Fruit fly (Drosophila melanogaster) whole organism, embryonic: ENCODE data around the gene HSPBAP1.

ENCODE experiments used
- Bgb ChIP-seq: fragments of 200-800 bp; sonication (Bioruptor generic); IDR thresholded peaks from 2 replicates; pipeline ENCODE4 v1.3.6; 2022; ENCODE audit warnings: missing biosample characterization, missing genetic modification characterization; ENCODE audit not compliant: partially characterized antibody
- CG10274 ChIP-seq: fragments of 200-800 bp; sonication (Bioruptor generic); optimal IDR thresholded peaks from 3 replicates; lab custom pipeline; 2017; ENCODE audit warnings: missing biosample characterization, mild to moderate bottlenecking, missing genetic modification characterization
- CG11504 ChIP-seq: fragments of 200-800 bp; sonication (Bioruptor generic); optimal IDR thresholded peaks from 3 replicates; lab custom pipeline; 2019; ENCODE audit warnings: missing biosample characterization, mild to moderate bottlenecking, missing genetic modification characterization, moderate library complexity
- CG14441 ChIP-seq: fragments of 200-800 bp; sonication (Bioruptor generic); IDR thresholded peaks from 2 replicates; pipeline ENCODE4 v1.3.6; 2022; ENCODE audit warnings: missing biosample characterization, missing genetic modification characterization
- CG15011 ChIP-seq: fragments of 200-800 bp; sonication (Bioruptor generic); optimal IDR thresholded peaks from 3 replicates; lab custom pipeline; 2018; ENCODE audit warnings: missing biosample characterization, mild to moderate bottlenecking, missing genetic modification characterization
- CG16815 ChIP-seq: fragments of 200-800 bp; sonication (Bioruptor generic); optimal IDR thresholded peaks from 3 replicates; lab custom pipeline; 2017; ENCODE audit warnings: missing biosample characterization, mild to moderate bottlenecking, missing genetic modification characterization
- CG17186 ChIP-seq: fragments of 200-800 bp; sonication (Bioruptor generic); optimal IDR thresholded peaks from 3 replicates; lab custom pipeline; 2017; ENCODE audit warnings: missing biosample characterization, missing genetic modification reagents, missing genetic modification characterization
- CG2120 ChIP-seq: fragments of 200-800 bp; sonication (Bioruptor generic); optimal IDR thresholded peaks from 3 replicates; lab custom pipeline; 2016; ENCODE audit warnings: missing biosample characterization, missing genetic modification characterization
- CG2875 ChIP-seq: fragments of 200-800 bp; sonication (Bioruptor generic); optimal IDR thresholded peaks from 2 replicates; lab custom pipeline; 2017; ENCODE audit warnings: missing biosample characterization, mild to moderate bottlenecking, missing genetic modification characterization, missing genetic modification reagents
- CG4707 ChIP-seq: fragments of 200-800 bp; sonication (Bioruptor generic); optimal IDR thresholded peaks from 2 replicates; lab custom pipeline; 2018; ENCODE audit warnings: missing biosample characterization, mild to moderate bottlenecking, missing genetic modification characterization, moderate library complexity
- CG7928 ChIP-seq: fragments of 200-800 bp; sonication (Bioruptor generic); optimal IDR thresholded peaks from 2 replicates; lab custom pipeline; 2017; ENCODE audit warnings: missing biosample characterization, mild to moderate bottlenecking, missing genetic modification characterization
- CG9727 ChIP-seq: fragments of 200-800 bp; sonication (Bioruptor generic); optimal IDR thresholded peaks from 3 replicates; lab custom pipeline; 2017; ENCODE audit warnings: missing biosample characterization, mild to moderate bottlenecking, missing genetic modification characterization
- CG9932 ChIP-seq: fragments of 200-800 bp; sonication (Bioruptor generic); IDR thresholded peaks from 2 replicates; pipeline ENCODE4 v1.3.6; 2022; ENCODE audit warnings: missing biosample characterization, missing genetic modification characterization
- D19B ChIP-seq: fragments of 200-800 bp; sonication (Bioruptor generic); optimal IDR thresholded peaks from 2 replicates; lab custom pipeline; 2017; ENCODE audit warnings: missing biosample characterization, mild to moderate bottlenecking, missing genetic modification characterization
- Dad ChIP-seq: fragments of 200-800 bp; sonication (Bioruptor generic); optimal IDR thresholded peaks from 3 replicates; lab custom pipeline; 2016; ENCODE audit warnings: missing biosample characterization, missing genetic modification characterization
- Dbx ChIP-seq: fragments of 200-800 bp; sonication (Bioruptor generic); IDR thresholded peaks from 3 replicates; pipeline ENCODE4 v1.3.6; 2022; ENCODE audit warnings: missing biosample characterization, missing genetic modification characterization
- Deaf1 ChIP-seq: fragments of 200-800 bp; optimal IDR thresholded peaks from 3 replicates; lab custom pipeline; 2019; ENCODE audit warnings: missing biosample characterization, mild to moderate bottlenecking, missing genetic modification characterization, moderate library complexity
- Dp ChIP-seq: fragments of 200-800 bp; sonication (Bioruptor generic); optimal IDR thresholded peaks from 2 replicates; lab custom pipeline; 2018; ENCODE audit warnings: missing biosample characterization, mild to moderate bottlenecking, missing genetic modification characterization, moderate library complexity
- Fer3 ChIP-seq: fragments of 200-800 bp; sonication (Bioruptor generic); optimal IDR thresholded peaks from 2 replicates; lab custom pipeline; 2018; ENCODE audit warnings: missing biosample characterization, mild to moderate bottlenecking, missing genetic modification characterization, moderate library complexity
- HHEX ChIP-seq: fragments of 200-800 bp; sonication (Bioruptor generic); optimal IDR thresholded peaks from 3 replicates; lab custom pipeline; 2017; ENCODE audit warnings: missing biosample characterization, mild to moderate bottlenecking, missing genetic modification characterization, missing genetic modification reagents
- Jarid2 ChIP-seq: fragments of 200-800 bp; sonication (Bioruptor generic); optimal IDR thresholded peaks from 3 replicates; lab custom pipeline; 2017; ENCODE audit warnings: mild to moderate bottlenecking, missing biosample characterization, missing genetic modification reagents, missing genetic modification characterization
- MESR4 ChIP-seq: fragments of 200-800 bp; sonication (Bioruptor generic); optimal IDR thresholded peaks from 2 replicates; lab custom pipeline; 2018; ENCODE audit warnings: missing biosample characterization, mild to moderate bottlenecking, missing genetic modification characterization, moderate library complexity
- NC2β ChIP-seq: fragments of 200-800 bp; sonication (Bioruptor generic); optimal IDR thresholded peaks from 2 replicates; lab custom pipeline; 2016; ENCODE audit warnings: missing biosample characterization, missing genetic modification characterization
- NK7.1 ChIP-seq: fragments of 200-800 bp; sonication (Bioruptor generic); optimal IDR thresholded peaks from 3 replicates; lab custom pipeline; 2016; ENCODE audit warnings: missing biosample characterization, missing genetic modification characterization
- Nf-YA ChIP-seq: fragments of 200-800 bp; sonication (Bioruptor generic); IDR thresholded peaks from 2 replicates; pipeline ENCODE4 v1.3.6; 2022; ENCODE audit warnings: missing biosample characterization, missing genetic modification characterization
- PHDP ChIP-seq: fragments of 200-800 bp; sonication (Bioruptor generic); optimal IDR thresholded peaks from 3 replicates; lab custom pipeline; 2018; ENCODE audit warnings: missing biosample characterization, mild to moderate bottlenecking, missing genetic modification characterization, moderate library complexity
- Pdp1 ChIP-seq, 2 experiments: fragments of 200-800 bp; sonication (Bioruptor generic); optimal IDR thresholded peaks; 3 replicates each; lab custom pipeline; 2016; ENCODE audit warnings: missing biosample characterization in 2 of 2, missing genetic modification characterization in 2 of 2, mild to moderate bottlenecking in 1 of 2, moderate library complexity in 1 of 2
- Stat92E ChIP-seq, 3 experiments: fragments of >200 bp in 2 of 3; fragments of 200-800 bp in 1 of 3; sonication (Bioruptor generic) in 1 of 3; optimal IDR thresholded peaks; 2 replicates each; lab custom pipeline; 2017 to 2019; ENCODE audit warnings: missing biosample characterization in 3 of 3, missing genetic modification characterization in 3 of 3, mild to moderate bottlenecking in 1 of 3, moderate library complexity in 1 of 3
- Trl ChIP-seq, 3 experiments: fragments of >200 bp in 2 of 3; fragments of 200-800 bp in 1 of 3; sonication (Bioruptor generic) in 1 of 3; optimal IDR thresholded peaks; 2 replicates in 1 of 3; 3 replicates in 2 of 3; lab custom pipeline; 2016 to 2017; ENCODE audit warnings: missing biosample characterization in 1 of 3, missing genetic modification characterization in 1 of 3
- chinmo ChIP-seq: fragments of 200-800 bp; sonication (Bioruptor generic); IDR thresholded peaks from 4 replicates; pipeline ENCODE4 v1.3.6; 2022; ENCODE audit warnings: missing biosample characterization, missing genetic modification characterization; ENCODE audit not compliant: partially characterized antibody
- dmrt99B ChIP-seq: fragments of 200-800 bp; sonication (Bioruptor generic); optimal IDR thresholded peaks from 2 replicates; lab custom pipeline; 2018; ENCODE audit warnings: missing biosample characterization, mild to moderate bottlenecking, missing genetic modification characterization, moderate library complexity
- esg ChIP-seq: fragments of 200-800 bp; sonication (Bioruptor generic); conservative IDR thresholded peaks from 2 replicates; pipeline ENCODE4 v1.3.6; 2022; ENCODE audit warnings: missing biosample characterization, missing genetic modification characterization
- exex ChIP-seq: fragments of 200-800 bp; sonication (Bioruptor generic); optimal IDR thresholded peaks from 4 replicates; lab custom pipeline; 2018; ENCODE audit warnings: missing biosample characterization, mild to moderate bottlenecking, missing genetic modification characterization, moderate library complexity
- gfzf ChIP-seq: fragments of 200-800 bp; sonication (Bioruptor generic); optimal IDR thresholded peaks from 2 replicates; lab custom pipeline; 2016; ENCODE audit warnings: missing biosample characterization, mild to moderate bottlenecking, missing genetic modification characterization, moderate library complexity
- inv ChIP-seq: fragments of 200-800 bp; sonication (Bioruptor generic); IDR thresholded peaks from 2 replicates; pipeline ENCODE4 v1.3.6; 2022; ENCODE audit warnings: missing biosample characterization, missing genetic modification characterization; ENCODE audit not compliant: partially characterized antibody
- ken ChIP-seq: fragments of 200-800 bp; sonication (Bioruptor generic); IDR thresholded peaks from 3 replicates; pipeline ENCODE4 v1.3.6; 2022; ENCODE audit warnings: missing biosample characterization, missing genetic modification characterization
- lilli ChIP-seq: fragments of 200-800 bp; sonication (Bioruptor generic); optimal IDR thresholded peaks from 3 replicates; lab custom pipeline; 2016; ENCODE audit warnings: missing biosample characterization, missing genetic modification characterization
- peb ChIP-seq: fragments of 200-800 bp; sonication (Bioruptor generic); IDR thresholded peaks from 2 replicates; pipeline ENCODE4 v1.3.6; 2022; ENCODE audit warnings: missing biosample characterization, missing genetic modification characterization
- pita ChIP-seq: fragments of 200-800 bp; sonication (Bioruptor generic); optimal IDR thresholded peaks from 2 replicates; lab custom pipeline; 2017; ENCODE audit warnings: missing biosample characterization, mild to moderate bottlenecking, missing genetic modification characterization
- pzg ChIP-seq: fragments of 200-800 bp; sonication (Bioruptor generic); optimal IDR thresholded peaks from 3 replicates; lab custom pipeline; 2018; ENCODE audit warnings: missing biosample characterization, mild to moderate bottlenecking, missing genetic modification characterization, moderate library complexity
- row ChIP-seq: fragments of 200-800 bp; sonication (Bioruptor generic); IDR thresholded peaks from 3 replicates; pipeline ENCODE4 v1.3.6; 2022; ENCODE audit warnings: missing biosample characterization, missing genetic modification characterization
- salm ChIP-seq: fragments of 200-800 bp; sonication (Bioruptor generic); optimal IDR thresholded peaks from 2 replicates; lab custom pipeline; 2018; ENCODE audit warnings: missing biosample characterization, mild to moderate bottlenecking, missing genetic modification characterization
- seq ChIP-seq: fragments of 200-800 bp; sonication (Bioruptor generic); IDR thresholded peaks from 2 replicates; pipeline ENCODE4 v1.3.6; 2022; ENCODE audit warnings: missing biosample characterization, missing genetic modification characterization
- so ChIP-seq: fragments of 200-800 bp; sonication (Bioruptor generic); IDR thresholded peaks from 3 replicates; pipeline ENCODE4 v1.3.6; 2022; ENCODE audit warnings: missing biosample characterization, missing genetic modification characterization
- sob ChIP-seq: fragments of 200-800 bp; sonication (Bioruptor generic); IDR thresholded peaks from 2 replicates; pipeline ENCODE4 v1.3.6; 2022; ENCODE audit warnings: missing biosample characterization, missing genetic modification characterization
- wek ChIP-seq: fragments of 200-800 bp; sonication (Bioruptor generic); optimal IDR thresholded peaks from 3 replicates; lab custom pipeline; 2018; ENCODE audit warnings: missing biosample characterization, mild to moderate bottlenecking, missing genetic modification characterization, moderate library complexity
- zen2 ChIP-seq: fragments of 200-800 bp; sonication (Bioruptor generic); IDR thresholded peaks from 3 replicates; pipeline ENCODE4 v1.3.6; 2022; ENCODE audit warnings: missing biosample characterization, missing genetic modification characterization; ENCODE audit not compliant: partially characterized antibody

The HSPBAP1 gene

DNA sequence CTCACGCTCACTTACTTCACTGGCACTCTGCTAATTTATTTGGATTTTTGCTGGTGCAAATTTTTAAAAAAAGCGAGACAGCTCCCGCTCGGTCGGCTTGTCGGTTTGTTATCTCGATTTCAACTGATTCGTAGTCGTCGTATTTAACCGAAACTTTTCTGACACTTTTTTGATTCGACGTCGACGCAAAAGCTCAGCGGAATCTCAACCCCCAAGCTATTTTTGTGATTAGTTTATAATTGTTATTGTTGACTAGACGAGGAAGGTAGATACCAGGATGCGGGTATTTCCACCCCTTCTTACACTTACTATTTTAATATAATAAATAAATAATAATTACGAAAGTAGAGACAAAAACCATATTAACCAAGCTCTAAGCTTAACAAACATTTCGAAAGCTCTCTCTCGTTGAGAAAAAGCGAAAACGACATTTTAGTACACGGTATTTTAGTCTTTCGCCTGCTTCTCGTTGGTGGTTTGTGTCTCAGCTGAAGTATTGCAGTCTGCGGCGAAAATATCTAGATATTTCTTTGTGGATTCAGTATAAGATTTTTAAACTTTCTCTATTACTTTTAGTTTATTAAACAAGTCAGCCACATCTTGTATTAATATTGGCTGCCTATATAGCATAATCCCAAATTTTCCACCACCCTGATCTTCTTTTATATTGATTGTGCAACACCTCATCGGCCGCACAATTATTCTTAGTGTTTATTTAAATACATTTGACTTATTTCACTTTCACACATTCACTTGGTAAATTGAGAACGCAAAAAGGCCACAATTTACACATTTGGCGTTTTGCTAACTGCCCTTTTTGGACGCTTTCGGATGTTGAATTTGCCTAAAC, 38.1 kb upstream of the HSPBAP1 start, which contains the start of gene tau:
Gene tau (minus strand): TSS at position 311 of the 850 bp plus-strand sequence.
- TF ChIP-seq esg, result no peak
- TF ChIP-seq CG2120 (GFP tag; lab: Kevin White, UChicago), result no peak
- no peak for TF ChIP-seq CG15011
- TF ChIP-seq zen2 (GFP tag; lab: Robert Waterston, UW), result no peak
- no peak for TF ChIP-seq so (GFP tag; lab: Robert Waterston, UW)
- no peak for TF ChIP-seq seq (GFP tag; lab: Robert Waterston, UW)
- TF ChIP-seq exex, result peak; percentile 39
- peak; percentile 85 for TF ChIP-seq Deaf1 (tag; lab: Kevin White, UChicago)
- peak; percentile 8 for TF ChIP-seq lilli (GFP tag; lab: Kevin White, UChicago)
- TF ChIP-seq CG4707 (GFP tag; lab: Kevin White, UChicago), result no peak
- TF ChIP-seq Jarid2 (GFP tag; lab: Kevin White, UChicago), result no peak
- TF ChIP-seq MESR4 (GFP tag; lab: Kevin White, UChicago), result no peak
- TF ChIP-seq Trl (optimal IDR thresholded peaks at IDR 0.05; lab: Kevin White, UChicago), result peak in 1 of 2 experiments; percentile 6
- no peak for TF ChIP-seq Trl (GFP tag; optimal IDR thresholded peaks at IDR 0.05; lab: Kevin White, UChicago)
- TF ChIP-seq pita (GFP tag; lab: Kevin White, UChicago), result peak; percentile 45
- TF ChIP-seq CG9727 (GFP tag; lab: Kevin White, UChicago), result no peak
- peak; percentile 2 for TF ChIP-seq PHDP (tag; lab: Kevin White, UChicago)
- TF ChIP-seq CG10274 (GFP tag; lab: Kevin White, UChicago), result no peak
- TF ChIP-seq chinmo (GFP tag; lab: Robert Waterston, UW), result 0 out of 4 replicates have a peak, but pooled peaks have one; percentile 50
- TF ChIP-seq HHEX (GFP tag; lab: Kevin White, UChicago), result no peak
- TF ChIP-seq Dad (GFP tag; lab: Kevin White, UChicago), result no peak
- TF ChIP-seq CG11504 (tag; lab: Kevin White, UChicago), result peak; percentile 7
- peak; percentile 58; the same call in 2 of the 3 replicates for TF ChIP-seq Dbx
- no peak for TF ChIP-seq ken (GFP tag; lab: Robert Waterston, UW)
- no peak for TF ChIP-seq salm
- TF ChIP-seq Dp (GFP tag; lab: Kevin White, UChicago), result peak; percentile 12
- TF ChIP-seq wek (GFP tag; lab: Kevin White, UChicago), result no peak
- TF ChIP-seq NK7.1, result no peak
- no peak for TF ChIP-seq NC2β (GFP tag; lab: Kevin White, UChicago)
- no peak for TF ChIP-seq row (GFP tag; lab: Robert Waterston, UW)
- TF ChIP-seq Fer3 (tag; lab: Kevin White, UChicago), result no peak
- TF ChIP-seq CG2875, result no peak
- peak; percentile 1 for TF ChIP-seq pzg (GFP tag; lab: Kevin White, UChicago)
- no peak for TF ChIP-seq CG17186 (GFP tag; lab: Kevin White, UChicago)
- TF ChIP-seq CG7928 (GFP tag; lab: Kevin White, UChicago), result no peak
- peak; percentile 60; the same call in 1 of the 2 replicates for TF ChIP-seq sob (GFP tag; lab: Robert Waterston, UW)
- TF ChIP-seq CG14441, result no peak
- no peak for TF ChIP-seq Nf-YA
- TF ChIP-seq gfzf (GFP tag; lab: Kevin White, UChicago), result peak; percentile 20
- TF ChIP-seq peb (GFP tag; lab: Robert Waterston, UW), result no peak
- TF ChIP-seq inv (GFP tag; lab: Robert Waterston, UW), result no peak
- peak; percentile 20; the same call in 1 of the 2 replicates for TF ChIP-seq Bgb
- peak in 1 of 2 experiments; percentile 78 for TF ChIP-seq Pdp1 (GFP tag; optimal IDR thresholded peaks at IDR 0.05; lab: Kevin White, UChicago)
- no peak for TF ChIP-seq Stat92E (GFP tag; optimal IDR thresholded peaks at IDR 0.05; lab: Kevin White, UChicago)
- peak; percentile 28; the same call in 1 of the 2 replicates for TF ChIP-seq CG9932 (GFP tag; lab: Robert Waterston, UW)
- peak; percentile 79 for TF ChIP-seq D19B
- no peak for TF ChIP-seq CG16815 (GFP tag; lab: Kevin White, UChicago)
- no peak for TF ChIP-seq dmrt99B (tag; lab: Kevin White, UChicago)
